Worm (Caenorhabditis elegans) whole organism, late embryonic: Measurements from ENCODE around the gene K08E4.7.

ENCODE experiments used
- F13H6.1 ChIP-seq: sonication (generic microtip); optimal IDR thresholded peaks from 2 replicates; lab custom pipeline; 2016; ENCODE audit warnings: missing genetic modification characterization, missing compliant biosample characterization
- K09A11.1 ChIP-seq: sonication (generic microtip); optimal IDR thresholded peaks from 2 replicates; lab custom pipeline; 2017; ENCODE audit warnings: antibody characterized with exemption, mild to moderate bottlenecking, missing genetic modification characterization, missing compliant biosample characterization; ENCODE audit not compliant: insufficient read depth
- ahr-1 ChIP-seq: sonication (generic microtip); optimal IDR thresholded peaks from 2 replicates; lab custom pipeline; 2016; ENCODE audit warnings: missing genetic modification characterization, missing compliant biosample characterization
- ceh-14 ChIP-seq: sonication (generic microtip); optimal IDR thresholded peaks from 2 replicates; lab custom pipeline; 2016; ENCODE audit warnings: missing genotype, missing genetic modification characterization, missing compliant biosample characterization
- ceh-19 ChIP-seq: fragments of 200-800 bp; sonication (Bioruptor generic); optimal IDR thresholded peaks from 2 replicates; lab custom pipeline; 2018; ENCODE audit warnings: mild to moderate bottlenecking, missing genetic modification characterization, missing compliant biosample characterization
- ceh-2 ChIP-seq: sonication (generic microtip); optimal IDR thresholded peaks from 2 replicates; lab custom pipeline; 2016; ENCODE audit warnings: missing genotype, missing genetic modification characterization, missing compliant biosample characterization
- ceh-24 ChIP-seq: sonication (generic microtip); optimal IDR thresholded peaks from 2 replicates; lab custom pipeline; 2016; ENCODE audit warnings: mild to moderate bottlenecking, missing genetic modification characterization, missing compliant biosample characterization
- ceh-30 ChIP-seq: fragments of 150-350 bp; optimal IDR thresholded peaks from 2 replicates; lab custom pipeline; 2014; ENCODE audit warnings: missing biosample characterization, missing genetic modification characterization
- ceh-45 ChIP-seq: fragments of 200-800 bp; sonication (Bioruptor generic); IDR thresholded peaks from 2 replicates; pipeline ENCODE4 v1.3.6; 2022; ENCODE audit warnings: missing genetic modification reagents, missing genetic modification characterization, missing compliant biosample characterization
- ceh-48 ChIP-seq: sonication (generic microtip); optimal IDR thresholded peaks from 2 replicates; lab custom pipeline; 2016; ENCODE audit warnings: missing genetic modification characterization, inconsistent platforms, missing compliant biosample characterization
- ceh-9 ChIP-seq: sonication (generic microtip); optimal IDR thresholded peaks from 2 replicates; lab custom pipeline; 2016; ENCODE audit warnings: mild to moderate bottlenecking, missing genetic modification characterization, inconsistent platforms, missing compliant biosample characterization
- dve-1 ChIP-seq: sonication (generic microtip); optimal IDR thresholded peaks from 2 replicates; lab custom pipeline; 2017; ENCODE audit warnings: antibody characterized with exemption, mild to moderate bottlenecking, missing genetic modification characterization, missing compliant biosample characterization
- elt-2 ChIP-seq: sonication (generic microtip); optimal IDR thresholded peaks from 2 replicates; lab custom pipeline; 2016; ENCODE audit warnings: missing genetic modification reagents, missing genetic modification characterization, missing compliant biosample characterization
- ets-4 ChIP-seq: sonication (generic microtip); optimal IDR thresholded peaks from 2 replicates; lab custom pipeline; 2016; ENCODE audit warnings: missing genetic modification characterization, missing compliant biosample characterization
- eyg-1 ChIP-seq: sonication (generic microtip); optimal IDR thresholded peaks from 2 replicates; lab custom pipeline; 2016; ENCODE audit warnings: missing genotype, missing genetic modification characterization, missing compliant biosample characterization
- fax-1 ChIP-seq: sonication (generic microtip); optimal IDR thresholded peaks from 2 replicates; lab custom pipeline; 2016; ENCODE audit warnings: missing genotype, missing genetic modification characterization, missing compliant biosample characterization
- hlh-13 ChIP-seq: fragments of 200-800 bp; sonication (Bioruptor generic); optimal IDR thresholded peaks from 2 replicates; lab custom pipeline; 2018; ENCODE audit warnings: mild to moderate bottlenecking, missing genetic modification characterization, missing compliant biosample characterization
- hlh-30 ChIP-seq: sonication (generic microtip); optimal IDR thresholded peaks from 2 replicates; lab custom pipeline; 2017; ENCODE audit warnings: antibody characterized with exemption, missing genetic modification characterization, missing compliant biosample characterization; ENCODE audit not compliant: insufficient read depth
- hlh-6 ChIP-seq: sonication (generic microtip); optimal IDR thresholded peaks from 2 replicates; lab custom pipeline; 2016; ENCODE audit warnings: missing genotype, missing genetic modification characterization, missing compliant biosample characterization
- lim-6 ChIP-seq: sonication (generic microtip); optimal IDR thresholded peaks from 2 replicates; lab custom pipeline; 2016; ENCODE audit warnings: missing genetic modification characterization, missing compliant biosample characterization
- lin-11 ChIP-seq: fragments of 200-800 bp; sonication (Bioruptor generic); optimal IDR thresholded peaks from 2 replicates; lab custom pipeline; 2018; ENCODE audit warnings: mild to moderate bottlenecking, missing genetic modification characterization, missing compliant biosample characterization
- madf-2 ChIP-seq: sonication (generic microtip); optimal IDR thresholded peaks from 2 replicates; lab custom pipeline; 2017; ENCODE audit warnings: missing genetic modification characterization, missing compliant biosample characterization
- nfya-1 ChIP-seq: sonication (generic microtip); optimal IDR thresholded peaks from 2 replicates; lab custom pipeline; 2017; ENCODE audit warnings: missing genetic modification characterization, mild to moderate bottlenecking, missing compliant biosample characterization, antibody characterized with exemption, moderate library complexity
- nhr-11 ChIP-seq: fragments of 150-350 bp; optimal IDR thresholded peaks from 2 replicates; lab custom pipeline; 2014; ENCODE audit warnings: missing biosample characterization, missing genetic modification characterization
- pha-2 ChIP-seq: sonication (generic microtip); optimal IDR thresholded peaks from 2 replicates; lab custom pipeline; 2017; ENCODE audit warnings: mild to moderate bottlenecking, missing genetic modification characterization, missing compliant biosample characterization
- pqm-1 ChIP-seq: sonication (generic microtip); optimal IDR thresholded peaks from 2 replicates; lab custom pipeline; 2016; ENCODE audit warnings: missing genetic modification characterization, missing compliant biosample characterization
- pros-1 ChIP-seq: fragments of 150-350 bp; optimal IDR thresholded peaks from 2 replicates; lab custom pipeline; 2014; ENCODE audit warnings: missing biosample characterization, missing genetic modification reagents, missing genetic modification characterization
- ref-2 ChIP-seq: sonication (generic microtip); optimal IDR thresholded peaks from 2 replicates; lab custom pipeline; 2016; ENCODE audit warnings: missing genetic modification characterization, missing compliant biosample characterization
- sdc-2 ChIP-seq: sonication (generic microtip); optimal IDR thresholded peaks from 2 replicates; lab custom pipeline; 2016; ENCODE audit warnings: missing genotype, missing genetic modification characterization, missing compliant biosample characterization
- tbx-7 ChIP-seq: sonication (generic microtip); optimal IDR thresholded peaks from 2 replicates; lab custom pipeline; 2016; ENCODE audit warnings: missing genotype, missing genetic modification characterization, missing compliant biosample characterization
- ttx-3 ChIP-seq: sonication (generic microtip); optimal IDR thresholded peaks from 2 replicates; lab custom pipeline; 2016; ENCODE audit warnings: missing genetic modification reagents, missing genetic modification characterization, missing compliant biosample characterization
- unc-3 ChIP-seq, 2 experiments: fragments of 200-800 bp in 1 of 2; sonication (Bioruptor generic) in 1 of 2; sonication (generic microtip) in 1 of 2; conservative IDR thresholded peaks in 1 of 2; optimal IDR thresholded peaks in 1 of 2; 2 replicates each; pipeline versions ENCODE4 v1.3.6 to Lab custom; 2016 to 2022; ENCODE audit warnings: missing compliant biosample characterization in 2 of 2, missing genetic modification characterization in 2 of 2, missing genetic modification reagents in 1 of 2
- unc-42 ChIP-seq: sonication (generic microtip); optimal IDR thresholded peaks from 2 replicates; lab custom pipeline; 2016; ENCODE audit warnings: missing genotype, missing genetic modification characterization, missing compliant biosample characterization
- unc-86 ChIP-seq: sonication (generic microtip); optimal IDR thresholded peaks from 2 replicates; lab custom pipeline; 2016; ENCODE audit warnings: missing genetic modification characterization, missing compliant biosample characterization
- zip-5 ChIP-seq: sonication (generic microtip); optimal IDR thresholded peaks from 2 replicates; lab custom pipeline; 2016; ENCODE audit warnings: missing genetic modification characterization, missing compliant biosample characterization

Gene K08E4.7

DNA sequence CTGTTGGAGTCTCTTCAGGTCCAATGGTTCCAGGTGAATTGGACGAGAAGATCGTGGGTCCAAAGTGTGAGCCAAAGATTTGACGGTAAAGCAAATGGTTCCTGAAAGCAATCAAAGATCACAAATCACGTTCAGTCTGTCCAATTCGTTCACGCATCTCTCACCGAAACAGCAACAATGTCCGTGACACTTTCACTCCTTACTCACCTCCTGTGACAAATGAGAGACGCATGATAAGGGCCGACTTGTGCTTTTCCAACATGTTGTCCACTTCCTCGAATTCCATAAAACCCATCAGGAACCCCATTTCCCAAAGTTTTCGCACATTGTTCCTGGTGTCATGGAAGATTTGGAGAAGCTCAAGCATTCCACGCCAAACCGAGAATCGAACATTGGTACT, 35.2 kb upstream of the K08E4.7 start:
- TF ChIP-seq hlh-30 (tag; lab: Kevin White, UChicago) (no peak), nfya-1 (tag; lab: Kevin White, UChicago) (no peak), pha-2 (tag; lab: Kevin White, UChicago) (no peak), ceh-45 (no peak), pros-1 (tag; lab: Kevin White, UChicago) (no peak), ceh-9 (tag; lab: Kevin White, UChicago) (no peak), ahr-1 (tag; lab: Kevin White, UChicago) (no peak)

- TF ChIP-seq K09A11.1, result no peak
- TF ChIP-seq ceh-19, result no peak
- TF ChIP-seq ceh-30 (tag; lab: Kevin White, UChicago), result no peak
Measured at ce11 chrIV:12043054-12043453, 32.5 kb upstream of the K08E4.7 start.

DNA sequence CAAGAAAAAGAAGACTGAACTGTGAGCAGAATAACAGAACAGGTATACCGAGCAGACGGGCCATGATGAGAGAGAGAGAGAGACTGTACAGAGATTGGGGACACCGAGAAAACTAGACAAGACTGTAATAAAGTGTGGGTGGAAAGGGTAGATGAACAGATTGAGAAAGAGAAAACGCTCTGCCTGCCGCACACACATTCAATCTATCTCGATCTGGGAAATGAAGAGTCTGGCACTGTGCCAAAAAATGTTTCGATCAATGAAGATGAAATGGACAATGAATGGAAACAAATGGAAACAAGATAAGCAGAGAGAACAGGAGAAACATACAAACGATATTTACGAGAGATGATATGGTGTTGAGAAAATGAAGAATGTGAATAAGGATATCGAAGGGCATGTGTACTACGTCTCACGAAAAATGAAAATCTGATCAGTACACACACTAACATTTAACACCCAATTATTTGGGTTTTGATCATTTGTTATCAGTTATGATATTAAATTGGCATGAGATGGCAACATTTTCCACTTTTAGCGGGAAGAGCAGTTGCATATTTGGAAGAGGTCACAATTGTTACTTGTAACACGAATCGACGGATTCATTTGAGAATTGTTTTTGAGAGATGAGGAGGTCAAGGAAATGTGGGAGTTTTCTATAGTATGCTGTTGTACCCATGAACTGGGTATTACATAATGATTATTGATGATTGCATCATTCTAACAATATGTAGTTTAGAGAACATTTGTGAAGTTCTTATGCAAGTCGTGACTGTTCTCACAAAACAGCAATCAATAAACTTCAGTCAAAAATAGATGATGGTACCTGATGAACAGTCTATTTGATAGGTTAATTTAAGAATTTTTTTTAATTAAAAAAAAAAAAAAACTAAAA, 30.5 kb upstream of the K08E4.7 start:
- TF ChIP-seq hlh-13 (GFP tag; lab: Kevin White, UChicago) (no peak), dve-1 (tag; lab: Kevin White, UChicago) (no peak), pros-1 (tag; lab: Kevin White, UChicago) (no peak), ceh-48 (tag; lab: Kevin White, UChicago) (no peak), ceh-14 (tag; lab: Kevin White, UChicago) (no peak), fax-1 (no peak), zip-5 (no peak), ceh-2 (no peak), lim-6 (no peak), ceh-19 (no peak)

- no peak for TF ChIP-seq hlh-30 (tag; lab: Kevin White, UChicago)
- TF ChIP-seq elt-2 (tag; lab: Kevin White, UChicago), result peak; percentile 76
- no peak for TF ChIP-seq F13H6.1
- no peak for TF ChIP-seq K09A11.1
- TF ChIP-seq hlh-6 (tag; lab: Kevin White, UChicago), result no peak
Measured at ce11 chrIV:12046524-12047203, 28.9 kb upstream of the K08E4.7 start, which contains the start of gene T12G3.2. Gene T12G3.2, minus strand, starts transcription at chrIV:12046967.

DNA sequence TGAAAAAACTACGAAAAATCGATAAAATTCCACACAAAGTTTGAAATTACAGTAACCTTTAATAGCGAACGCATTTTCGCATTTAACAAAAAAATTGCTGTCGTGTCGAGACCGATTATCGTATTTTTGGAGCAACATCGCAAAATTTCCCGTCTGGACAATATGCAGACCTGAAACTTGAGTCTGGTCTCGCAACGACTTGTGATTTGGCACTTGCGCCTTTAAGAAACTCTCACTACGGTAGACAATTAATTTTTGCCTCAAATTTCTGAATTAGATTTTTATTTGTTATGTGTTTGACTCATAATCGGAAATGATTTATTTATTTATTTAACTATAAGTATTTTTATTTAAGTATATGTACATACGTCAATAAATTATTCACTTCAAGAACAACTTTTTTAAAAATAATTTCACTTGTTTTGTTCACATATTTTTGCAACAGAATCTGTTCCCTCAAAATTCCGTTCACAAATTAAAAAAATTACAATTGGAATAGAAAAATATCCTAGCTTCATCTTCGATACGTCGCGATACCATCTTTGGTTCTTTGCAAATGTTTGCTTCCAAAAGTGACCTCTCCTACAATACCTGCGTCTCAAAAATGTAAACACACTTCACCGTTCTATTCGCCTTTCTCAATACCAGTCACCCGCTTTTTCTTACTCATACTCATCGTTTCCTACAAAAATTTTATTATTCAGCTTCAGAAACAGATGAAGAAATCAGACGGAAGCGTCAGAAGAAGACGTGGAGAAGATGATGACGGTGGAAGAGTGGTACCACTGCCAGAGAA, 27.8 kb upstream of the K08E4.7 start, which contains the start of gene T12G3.4:
TSS of gene T12G3.4 (plus strand) at position 705 of the 796 bp plus-strand sequence.
- no peak for TF ChIP-seq tbx-7 (tag; lab: Kevin White, UChicago)

ce11 chrIV:12051049-12051792, 24.4 kb upstream of the K08E4.7 start, which contains the start of the genes bre-5 and spt-5:
Gene bre-5, minus strand, starts transcription at chrIV:12051215.
Gene spt-5, plus strand, starts transcription at chrIV:12051491.
- TF ChIP-seq pha-2 (tag; lab: Kevin White, UChicago) (no peak), eyg-1 (tag; lab: Kevin White, UChicago) (no peak), ceh-30 (tag; lab: Kevin White, UChicago) (no peak), nfya-1 (tag; lab: Kevin White, UChicago) (no peak), nhr-11 (tag; lab: Kevin White, UChicago) (no peak), ets-4 (no peak), sdc-2 (tag; lab: Kevin White, UChicago) (no peak), unc-3 (GFP tag; conservative IDR thresholded peaks at IDR 0.05; lab: Robert Waterston, UW) (no peak), unc-3 (tag; optimal IDR thresholded peaks at IDR 0.05; lab: Kevin White, UChicago) (no peak), ceh-19 (no peak), madf-2 (tag; lab: Kevin White, UChicago) (no peak), ceh-24 (tag; lab: Kevin White, UChicago) (no peak), pqm-1 (tag; lab: Kevin White, UChicago) (no peak), F13H6.1 (no peak), ref-2 (tag; lab: Kevin White, UChicago) (no peak), lin-11 (tag; lab: Kevin White, UChicago) (no peak), unc-86 (no peak), ttx-3 (tag; lab: Kevin White, UChicago) (no peak), unc-42 (tag; lab: Kevin White, UChicago) (no peak)
- TF ChIP-seq, all 69 proteins: peak for 0
